Fruit fly (Drosophila melanogaster) Kc167 (cell line): ENCODE results near the gene wol.

ENCODE experiments used
- Myc ChIP-seq: fragments of >200 bp; optimal IDR thresholded peaks from 2 replicates; lab custom pipeline; 2017; ENCODE audit warnings: missing external identifiers
- Sin3A ChIP-seq: fragments of >200 bp; optimal IDR thresholded peaks from 2 replicates; lab custom pipeline; 2018; ENCODE audit warnings: missing external identifiers
- h ChIP-seq: fragments of >200 bp; optimal IDR thresholded peaks from 3 replicates; lab custom pipeline; 2018; ENCODE audit warnings: missing external identifiers
- insv ChIP-seq: fragments of >200 bp; optimal IDR thresholded peaks from 3 replicates; lab custom pipeline; 2018; ENCODE audit warnings: missing external identifiers
- psq ChIP-seq: fragments of >200 bp; optimal IDR thresholded peaks from 2 replicates; lab custom pipeline; 2017; ENCODE audit warnings: missing external identifiers
- ttk ChIP-seq: sonication (Bioruptor generic); optimal IDR thresholded peaks from 2 replicates; lab custom pipeline; 2017; ENCODE audit warnings: missing external identifiers

Gene wol

DNA sequence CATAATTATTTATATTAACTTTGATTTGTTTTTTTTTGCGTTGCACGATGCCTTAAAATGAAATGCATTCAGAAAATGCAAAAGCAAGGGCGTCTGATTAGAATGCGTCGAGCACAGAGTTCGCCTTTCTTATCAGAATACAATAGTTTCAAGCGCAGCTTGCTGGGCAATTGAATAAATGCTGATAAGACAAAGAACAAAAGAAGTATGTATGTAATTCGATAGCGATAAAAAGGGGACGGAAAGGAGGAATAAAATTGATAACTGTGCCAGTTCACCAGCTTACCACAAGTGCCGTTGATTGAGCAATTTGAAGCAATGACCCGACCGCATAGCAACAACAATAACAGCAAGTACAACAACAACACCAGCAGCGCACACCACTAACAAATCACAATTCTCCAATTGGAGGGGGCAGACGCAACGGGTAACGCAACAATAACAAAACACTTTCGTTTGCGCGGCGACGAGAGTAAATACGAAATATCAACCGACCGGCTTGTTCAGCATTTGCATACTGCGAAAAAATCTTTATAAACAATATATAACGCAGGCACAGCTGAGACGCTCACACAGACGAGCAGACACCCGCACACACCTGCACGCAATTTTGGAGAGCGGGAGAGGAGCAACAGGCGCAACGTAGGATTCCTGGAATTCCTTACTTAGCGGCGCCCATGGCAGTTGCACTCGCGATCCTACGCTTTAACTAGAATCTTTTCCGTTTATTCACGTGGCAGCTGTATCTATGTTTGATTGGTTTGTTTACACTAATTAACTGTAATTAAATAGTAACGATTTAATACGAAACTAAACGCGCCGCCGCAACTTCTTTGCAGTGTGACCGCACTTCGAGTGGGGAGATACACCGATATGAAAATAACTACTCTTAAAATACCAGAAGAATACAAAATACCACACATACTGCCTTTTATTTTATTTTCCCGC is 2.3 kb downstream of the wol start, which contains the start of gene Btk:
Gene Btk (minus strand): TSS at position 860 of the 948 bp plus-strand sequence.
- no peak for TF ChIP-seq Myc (lab: Kevin White, UChicago)
- no peak for TF ChIP-seq h
- TF ChIP-seq psq (lab: Kevin White, UChicago), result no peak
- no peak for TF ChIP-seq ttk
- no peak for TF ChIP-seq Sin3A (lab: Kevin White, UChicago)
- no peak for TF ChIP-seq insv (lab: Kevin White, UChicago)

- TF ChIP-seq ttk, result no peak
- TF ChIP-seq Myc (lab: Kevin White, UChicago), result no peak
- no peak for TF ChIP-seq psq (lab: Kevin White, UChicago)
- no peak for TF ChIP-seq insv (lab: Kevin White, UChicago)
- TF ChIP-seq Sin3A (lab: Kevin White, UChicago), result no peak
- TF ChIP-seq h, result no peak
Observed at dm6 chr2L:8299194-8299811, 3.5 kb downstream of the wol start.

dm6 chr2L:8297070-8297469 is 5.7 kb downstream of the wol start:
- TF ChIP-seq h, result no peak
- no peak for TF ChIP-seq psq (lab: Kevin White, UChicago)
- TF ChIP-seq insv (lab: Kevin White, UChicago), result no peak
- no peak for TF ChIP-seq Myc (lab: Kevin White, UChicago)

- TF ChIP-seq Myc (lab: Kevin White, UChicago) (no peak), psq (lab: Kevin White, UChicago) (no peak), ttk (no peak), Sin3A (lab: Kevin White, UChicago) (no peak), insv (lab: Kevin White, UChicago) (no peak), h (no peak)
Observed at dm6 chr2L:8296395-8296794, 6.4 kb downstream of the wol start.

DNA sequence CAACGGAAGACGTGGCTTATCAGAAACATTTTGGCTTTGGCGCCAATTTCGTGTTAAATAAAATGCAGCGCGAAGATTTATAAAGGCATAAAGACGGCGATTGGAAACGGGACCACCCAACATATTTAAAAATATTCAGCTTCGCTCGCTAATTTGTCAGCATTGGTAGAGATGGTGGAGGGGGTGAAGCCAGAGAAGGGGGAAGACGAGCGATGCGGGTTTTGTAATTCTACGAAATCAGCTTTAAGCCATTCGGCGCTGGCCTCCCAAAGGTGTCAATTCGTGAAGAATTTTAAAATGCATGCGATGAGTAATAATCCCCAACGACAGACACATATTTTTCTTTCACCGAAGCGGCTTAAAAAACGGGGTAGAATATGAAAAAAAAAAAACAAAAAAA is 8.7 kb downstream of the wol start:
- TF ChIP-seq h (no peak), ttk (no peak), Sin3A (lab: Kevin White, UChicago) (no peak), insv (lab: Kevin White, UChicago) (no peak), Myc (lab: Kevin White, UChicago) (no peak), psq (lab: Kevin White, UChicago) (no peak)

DNA sequence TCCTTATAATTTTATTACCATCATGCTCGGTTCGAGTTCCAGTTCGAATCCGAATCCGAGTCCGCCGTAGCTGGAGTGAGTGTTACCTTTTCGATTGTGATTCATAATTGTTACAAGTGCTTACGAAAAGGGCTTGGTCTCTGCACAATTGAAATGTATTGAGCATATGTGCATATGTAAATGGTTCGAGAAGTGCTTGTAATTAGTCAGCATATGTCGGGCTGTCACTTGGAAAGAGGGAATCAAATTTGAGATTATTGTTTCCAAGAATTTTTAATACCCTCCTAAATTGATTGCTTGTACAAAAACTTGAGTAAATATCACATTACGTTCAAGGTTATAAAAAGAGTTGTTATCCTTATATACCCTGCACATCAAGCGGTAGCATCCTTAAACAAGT is 9.3 kb downstream of the wol start:
- TF ChIP-seq Myc (lab: Kevin White, UChicago) (no peak), Sin3A (lab: Kevin White, UChicago) (no peak), h (no peak), insv (lab: Kevin White, UChicago) (no peak), ttk (no peak), psq (lab: Kevin White, UChicago) (no peak)

DNA sequence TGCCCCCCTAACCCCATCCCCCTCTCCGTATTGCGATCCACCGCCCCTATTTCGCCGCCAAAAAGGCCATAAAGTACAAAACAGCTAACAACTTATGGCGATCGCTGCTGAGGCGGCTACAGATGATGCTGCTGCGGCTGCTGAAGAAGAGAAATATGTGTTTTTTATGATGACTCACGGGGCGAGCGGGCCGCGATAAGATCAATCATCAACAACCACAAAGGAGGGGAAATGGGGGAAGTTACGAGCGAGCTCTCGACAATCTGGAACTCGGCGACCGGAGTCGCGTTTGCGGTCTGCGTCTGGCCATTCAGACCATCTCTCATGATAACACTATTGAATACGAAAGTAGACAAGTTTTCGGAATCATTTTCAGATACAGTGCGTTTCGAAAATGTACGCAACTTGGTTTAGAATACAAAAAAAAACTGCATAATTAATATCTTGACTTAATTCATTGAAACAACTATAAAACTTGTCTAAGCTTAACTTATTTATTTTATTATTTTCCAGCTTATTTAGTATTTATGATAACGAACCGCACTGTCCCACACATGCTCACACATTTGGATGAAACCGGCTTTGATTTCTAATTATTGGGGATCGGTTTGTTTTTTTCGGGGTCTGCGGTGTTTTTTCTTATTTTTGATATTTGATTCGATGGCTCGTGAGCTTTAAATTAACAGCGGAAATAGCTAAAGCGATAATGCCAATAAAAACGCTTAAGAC is 10.5 kb downstream of the wol start:
- TF ChIP-seq ttk (no peak), h (no peak), Myc (lab: Kevin White, UChicago) (no peak), Sin3A (lab: Kevin White, UChicago) (no peak), insv (lab: Kevin White, UChicago) (no peak), psq (lab: Kevin White, UChicago) (no peak)

- TF ChIP-seq ttk (no peak), Sin3A (lab: Kevin White, UChicago) (no peak), h (no peak), psq (lab: Kevin White, UChicago) (no peak), insv (lab: Kevin White, UChicago) (no peak), Myc (lab: Kevin White, UChicago) (no peak)
Observed at dm6 chr2L:8290653-8291233, 12.0 kb downstream of the wol start.

DNA sequence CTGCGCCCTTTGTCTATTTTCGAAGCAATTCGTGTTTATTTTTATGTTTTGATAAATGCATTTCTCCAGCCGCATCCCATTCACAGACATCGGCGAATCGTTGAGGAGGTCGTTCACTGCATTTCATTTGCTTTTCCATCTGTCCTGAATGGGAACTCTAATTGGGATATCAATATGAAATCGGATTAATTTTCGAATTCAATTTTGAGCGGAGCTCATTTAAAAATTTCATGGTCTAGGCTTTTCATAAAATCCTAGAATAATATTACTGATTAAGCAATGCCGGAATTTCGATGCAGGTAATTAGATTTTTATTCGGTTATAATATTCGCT is 12.7 kb downstream of the wol start:
- no peak for TF ChIP-seq Sin3A (lab: Kevin White, UChicago)
- TF ChIP-seq ttk, result no peak
- TF ChIP-seq insv (lab: Kevin White, UChicago), result no peak
- TF ChIP-seq Myc (lab: Kevin White, UChicago), result no peak
- TF ChIP-seq psq (lab: Kevin White, UChicago), result no peak
- no peak for TF ChIP-seq h

DNA sequence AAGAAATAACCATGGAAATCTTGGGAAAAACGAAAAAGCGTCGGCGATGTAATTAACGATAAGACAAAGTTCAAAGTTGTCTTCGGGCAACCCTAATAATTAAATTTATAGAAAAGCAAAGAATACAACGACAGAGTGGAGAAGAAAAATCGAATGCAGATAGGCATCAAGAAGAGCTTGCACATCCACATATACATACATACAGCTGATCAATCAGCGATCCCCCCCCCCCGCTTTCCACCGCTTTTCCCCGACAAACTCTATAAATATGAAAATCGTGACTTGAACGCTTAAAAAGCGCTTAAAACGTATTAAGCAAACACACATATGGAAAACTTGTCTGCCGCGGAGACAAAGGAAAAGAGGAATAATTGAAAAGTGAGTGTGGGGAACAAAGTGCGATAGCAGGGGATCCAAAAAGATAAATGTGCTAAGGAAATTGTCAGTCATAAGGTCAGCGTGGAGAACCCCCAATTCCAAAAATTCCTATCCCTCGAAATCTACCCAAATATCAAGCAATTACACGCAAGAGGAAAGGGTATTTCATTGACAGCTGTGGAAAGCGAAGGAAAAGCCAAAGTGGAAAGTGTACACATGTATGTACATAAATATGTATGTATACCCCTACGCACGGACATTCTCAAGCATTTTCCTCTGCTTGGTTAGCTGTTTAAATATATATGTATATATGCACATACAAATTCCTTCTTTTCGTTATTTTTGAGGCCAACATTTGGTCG is 13.3 kb downstream of the wol start:
- TF ChIP-seq ttk (no peak), Myc (lab: Kevin White, UChicago) (no peak), psq (lab: Kevin White, UChicago) (no peak), h (no peak), insv (lab: Kevin White, UChicago) (no peak), Sin3A (lab: Kevin White, UChicago) (no peak)

DNA sequence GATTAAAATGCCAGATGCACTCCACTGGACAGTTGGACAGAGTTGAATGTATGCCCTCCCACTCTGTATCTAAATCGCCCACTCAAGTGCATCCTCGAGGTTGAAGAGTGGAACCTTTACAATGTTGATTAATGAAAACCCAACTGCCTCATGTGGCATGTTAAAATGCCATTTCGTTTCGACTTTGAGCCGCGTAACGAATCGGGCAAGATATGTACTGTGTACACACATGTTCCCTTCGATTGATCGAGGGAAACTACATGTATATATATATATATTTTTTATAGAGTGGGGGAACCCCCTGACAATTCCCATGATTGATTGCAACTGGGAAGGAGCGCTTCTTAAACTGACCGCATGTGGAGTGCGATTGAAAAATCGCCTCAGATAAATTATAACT is 14.7 kb downstream of the wol start:
- TF ChIP-seq h (no peak), insv (lab: Kevin White, UChicago) (no peak), Sin3A (lab: Kevin White, UChicago) (no peak), ttk (no peak), psq (lab: Kevin White, UChicago) (no peak)
